Worm (Caenorhabditis elegans): ENCODE results near the gene nhr-105.

nhr-105 gene

ce11 chrIV:7010195-7010594, 39.8 kb upstream of the nhr-105 start:
- TF ChIP-seq pha-4 (tag; optimal IDR thresholded peaks at IDR 0.05) (no peak), unc-55 (GFP tag; optimal IDR thresholded peaks at IDR 0.05) (no peak), fax-1 (tag; optimal IDR thresholded peaks at IDR 0.05) (no peak), C38D4.7 (GFP tag; optimal IDR thresholded peaks at IDR 0.05) (no peak), npax-4 (tag; optimal IDR thresholded peaks at IDR 0.05) (no peak), ceh-9 (tag; optimal IDR thresholded peaks at IDR 0.05) (no peak), pax-1 (tag; optimal IDR thresholded peaks at IDR 0.05) (no peak), elt-4 (tag; optimal IDR thresholded peaks at IDR 0.05) (no peak), ceh-22 (tag; optimal IDR thresholded peaks at IDR 0.05) (no peak)

ce11 chrIV:7010835-7011234, 39.1 kb upstream of the nhr-105 start, which contains the start of gene C25A8.1:
Gene C25A8.1 (plus strand): TSS chrIV:7011135.
- TF ChIP-seq ahr-1 (tag; optimal IDR thresholded peaks at IDR 0.05) (no peak), unc-86 (tag; optimal IDR thresholded peaks at IDR 0.05) (no peak), hlh-8 (tag; optimal IDR thresholded peaks at IDR 0.05) (no peak), unc-42 (tag; optimal IDR thresholded peaks at IDR 0.05) (no peak), sox-4 (tag; optimal IDR thresholded peaks at IDR 0.05) (no peak), syd-9 (tag; optimal IDR thresholded peaks at IDR 0.05) (no peak), K09A11.1 (tag; optimal IDR thresholded peaks at IDR 0.05; ENCODE audit: insufficient read depth) (no peak), fax-1 (tag; optimal IDR thresholded peaks at IDR 0.05) (no peak), eyg-1 (tag; optimal IDR thresholded peaks at IDR 0.05) (no peak), pha-2 (tag; optimal IDR thresholded peaks at IDR 0.05) (no peak), fkh-6 (tag; optimal IDR thresholded peaks at IDR 0.05) (no peak), pat-9 (tag; optimal IDR thresholded peaks at IDR 0.05) (no peak), K02D7.2 (tag; optimal IDR thresholded peaks at IDR 0.05) (no peak), ttx-3 (tag; optimal IDR thresholded peaks at IDR 0.05) (no peak)

- no peak for TF ChIP-seq che-1 (tag; optimal IDR thresholded peaks at IDR 0.05)
- TF ChIP-seq pros-1 (tag; optimal IDR thresholded peaks at IDR 0.05) = no peak
- TF ChIP-seq ztf-16 (tag; optimal IDR thresholded peaks at IDR 0.05) = no peak
- no peak for TF ChIP-seq ttx-3 (tag; optimal IDR thresholded peaks at IDR 0.05)
- TF ChIP-seq ceh-31 (tag; optimal IDR thresholded peaks at IDR 0.05) = no peak
- TF ChIP-seq lim-6 (tag; optimal IDR thresholded peaks at IDR 0.05) = no peak
- no peak for TF ChIP-seq fkh-10 (GFP tag; optimal IDR thresholded peaks at IDR 0.05)
- TF ChIP-seq gmeb-2 (tag; optimal IDR thresholded peaks at IDR 0.05) = no peak
- no peak for TF ChIP-seq ceh-6 (GFP tag; optimal IDR thresholded peaks at IDR 0.05)
- TF ChIP-seq tbx-2 (tag; optimal IDR thresholded peaks at IDR 0.05) = no peak
- TF ChIP-seq sox-2 (GFP tag; IDR thresholded peaks at IDR 0.05) = no peak
- TF ChIP-seq nhr-232 (tag; optimal IDR thresholded peaks at IDR 0.05) = no peak
- no peak for TF ChIP-seq ceh-9 (tag; optimal IDR thresholded peaks at IDR 0.05)
- no peak for TF ChIP-seq ceh-48 (tag; optimal IDR thresholded peaks at IDR 0.05)
Measured at ce11 chrIV:7011728-7012127, 38.2 kb upstream of the nhr-105 start, which contains the start of gene trxr-1. Gene trxr-1 (plus strand): TSS chrIV:7011954.

ce11 chrIV:7012214-7012613, 37.7 kb upstream of the nhr-105 start:
- TF ChIP-seq tbx-2 (tag; optimal IDR thresholded peaks at IDR 0.05) (no peak), tbx-7 (tag; optimal IDR thresholded peaks at IDR 0.05) (no peak), pha-2 (tag; optimal IDR thresholded peaks at IDR 0.05) (no peak), Y22D7AL.16 (tag; optimal IDR thresholded peaks at IDR 0.05) (no peak), fkh-10 (GFP tag; optimal IDR thresholded peaks at IDR 0.05) (no peak), ceh-2 (tag; optimal IDR thresholded peaks at IDR 0.05) (no peak), gmeb-2 (tag; optimal IDR thresholded peaks at IDR 0.05) (no peak), ttx-3 (tag; optimal IDR thresholded peaks at IDR 0.05) (no peak), ceh-30 (tag; optimal IDR thresholded peaks at IDR 0.05) (no peak), unc-86 (tag; optimal IDR thresholded peaks at IDR 0.05) (no peak), C08G9.2 (tag; optimal IDR thresholded peaks at IDR 0.05) (no peak), hlh-13 (GFP tag; optimal IDR thresholded peaks at IDR 0.05) (no peak)
